Fruit fly (Drosophila melanogaster) whole organism, wandering third instar larva: Measurements from ENCODE around the gene CG3224.
A peak's percentile ranks its signal among the peaks of the same experiment; 100 is the strongest.

ENCODE experiments used
- fru ChIP-seq: fragments of 200-800 bp; sonication (Bioruptor generic); optimal IDR thresholded peaks from 3 replicates; lab custom pipeline; 2016; ENCODE audit warnings: missing biosample characterization, mild to moderate bottlenecking, missing genetic modification characterization
- pan ChIP-seq: fragments of >200 bp; optimal IDR thresholded peaks from 2 replicates; lab custom pipeline; 2017
- rgr ChIP-seq: fragments of 200-800 bp; sonication (Bioruptor generic); optimal IDR thresholded peaks from 3 replicates; lab custom pipeline; 2016; ENCODE audit warnings: missing biosample characterization, mild to moderate bottlenecking, missing genetic modification characterization
- sage ChIP-seq: fragments of 200-800 bp; sonication (Bioruptor generic); optimal IDR thresholded peaks from 2 replicates; lab custom pipeline; 2016; ENCODE audit warnings: missing biosample characterization, mild to moderate bottlenecking, missing genetic modification characterization

DNA sequence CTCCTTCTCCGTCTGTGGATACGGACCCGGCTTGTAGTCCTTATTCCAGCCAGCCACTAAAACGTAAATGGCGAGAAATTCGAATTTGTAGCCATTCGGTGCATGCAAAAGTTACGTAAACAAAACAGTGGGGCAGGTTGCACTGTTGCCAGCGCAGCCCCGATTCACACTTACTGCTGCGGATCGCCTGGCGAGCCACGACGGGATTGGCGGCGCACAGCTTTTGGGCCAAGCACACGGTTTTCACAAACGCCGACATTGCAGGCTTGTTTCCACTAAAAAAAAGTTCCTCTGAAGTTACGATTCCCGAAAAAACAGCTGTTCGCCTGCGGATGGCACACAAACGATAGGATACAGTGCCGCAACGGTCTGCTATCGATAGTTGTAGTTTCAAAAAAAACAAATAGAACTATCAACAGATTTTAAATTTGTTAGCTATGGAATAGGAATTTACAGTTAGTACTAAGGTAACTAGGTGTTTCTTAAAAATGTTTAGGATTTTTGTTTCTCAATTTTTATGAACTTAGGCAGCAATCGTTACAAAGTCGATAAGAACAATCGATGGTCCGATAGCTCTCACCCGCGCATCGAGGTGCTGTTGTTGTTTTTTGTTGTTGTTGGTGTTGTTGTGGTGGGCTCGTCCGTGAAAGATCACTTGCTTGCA lies 16.7 kb upstream of the CG3224 start, which contains the start of gene Fum1:
- peak; percentile 39 for TF ChIP-seq rgr (GFP tag; lab: Kevin White, UChicago)
- no peak for TF ChIP-seq fru
- TF ChIP-seq pan (lab: Kevin White, UChicago): no peak
- no peak for TF ChIP-seq sage (GFP tag; lab: Kevin White, UChicago)
